Worm (Caenorhabditis elegans) whole organism, L1 larva: Measurements from ENCODE around the gene spig-3.

Experiments used
- C34B4.2 ChIP-seq: sonication (generic microtip); optimal IDR thresholded peaks from 2 replicates; lab custom pipeline; 2017; ENCODE audit warnings: mild to moderate bottlenecking, missing genetic modification characterization, missing compliant biosample characterization
- aha-1 ChIP-seq: fragments of 150-350 bp; optimal IDR thresholded peaks from 2 replicates; lab custom pipeline; 2014; ENCODE audit warnings: missing biosample characterization, missing genetic modification characterization
- aly-2 ChIP-seq: fragments of 150-350 bp; optimal IDR thresholded peaks from 2 replicates; lab custom pipeline; 2014; ENCODE audit warnings: missing biosample characterization, missing genetic modification characterization
- blmp-1 ChIP-seq: fragments of 150-350 bp; optimal IDR thresholded peaks from 2 replicates; lab custom pipeline; 2014; ENCODE audit warnings: missing biosample characterization, missing genetic modification characterization
- ceh-63 ChIP-seq: fragments of 200-800 bp; sonication (Bioruptor generic); optimal IDR thresholded peaks from 2 replicates; lab custom pipeline; 2018; ENCODE audit warnings: mild to moderate bottlenecking, missing genetic modification characterization, missing compliant biosample characterization
- ceh-8 ChIP-seq: fragments of 200-800 bp; sonication (Bioruptor generic); optimal IDR thresholded peaks from 2 replicates; lab custom pipeline; 2018; ENCODE audit warnings: mild to moderate bottlenecking, missing genetic modification characterization, moderate library complexity, missing compliant biosample characterization
- ceh-82 ChIP-seq, 3 experiments: fragments of 150-350 bp in 1 of 3; sonication (generic microtip) in 2 of 3; optimal IDR thresholded peaks; 2 replicates each; lab custom pipeline; 2014 to 2017; ENCODE audit warnings: missing biosample characterization in 3 of 3, missing genetic modification characterization in 3 of 3
- ceh-88 ChIP-seq: fragments of 200-800 bp; sonication (Bioruptor generic); IDR thresholded peaks from 2 replicates; pipeline ENCODE4 v1.3.6; 2022; ENCODE audit warnings: missing genetic modification characterization, missing compliant biosample characterization
- ceh-90 ChIP-seq: sonication (generic microtip); optimal IDR thresholded peaks from 2 replicates; lab custom pipeline; 2016; ENCODE audit warnings: missing genetic modification characterization, missing compliant biosample characterization
- ces-1 ChIP-seq: fragments of 150-350 bp; optimal IDR thresholded peaks from 2 replicates; lab custom pipeline; 2014; ENCODE audit warnings: missing biosample characterization, missing genetic modification reagents, missing genetic modification characterization
- efl-1 ChIP-seq, 4 experiments: fragments of 150-350 bp; optimal IDR thresholded peaks in 3 of 4; peaks in 1 of 4; 1 replicate in 1 of 4; 2 replicates in 3 of 4; lab custom pipeline; 2014; ENCODE audit warnings: missing biosample characterization in 2 of 4, missing genetic modification characterization in 2 of 4, missing genetic modification reagents in 2 of 4
- elt-2 ChIP-seq: sonication (generic microtip); optimal IDR thresholded peaks from 2 replicates; lab custom pipeline; 2016; ENCODE audit warnings: missing genetic modification characterization, mild to moderate bottlenecking, inconsistent platforms, missing compliant biosample characterization, missing genetic modification reagents
- ets-5 ChIP-seq: fragments of 200-800 bp; sonication (Bioruptor generic); IDR thresholded peaks from 2 replicates; pipeline ENCODE4 v1.3.6; 2022; ENCODE audit warnings: missing genetic modification characterization, missing compliant biosample characterization
- fkh-4 ChIP-seq: sonication (generic microtip); optimal IDR thresholded peaks from 2 replicates; lab custom pipeline; 2016; ENCODE audit warnings: missing compliant biosample characterization, missing genetic modification characterization, borderline replicate concordance
- fkh-8 ChIP-seq: sonication (generic microtip); optimal IDR thresholded peaks from 2 replicates; lab custom pipeline; 2016; ENCODE audit warnings: mild to moderate bottlenecking, missing genetic modification characterization, missing compliant biosample characterization
- fos-1 ChIP-seq: fragments of 150-350 bp; optimal IDR thresholded peaks from 2 replicates; lab custom pipeline; 2014; ENCODE audit warnings: missing biosample characterization, missing genetic modification characterization
- grh-1 ChIP-seq: fragments of 200-800 bp; sonication (Bioruptor generic); IDR thresholded peaks from 2 replicates; pipeline ENCODE4 v1.3.6; 2022; ENCODE audit warnings: missing genetic modification reagents, missing genetic modification characterization, missing compliant biosample characterization
- hlh-17 ChIP-seq: fragments of 200-800 bp; sonication (Bioruptor generic); optimal IDR thresholded peaks from 2 replicates; lab custom pipeline; 2018; ENCODE audit warnings: missing genetic modification characterization, mild to moderate bottlenecking, missing compliant biosample characterization, moderate library complexity, borderline replicate concordance
- hpl-2 ChIP-seq: fragments of 150-350 bp; optimal IDR thresholded peaks from 2 replicates; lab custom pipeline; 2014; ENCODE audit warnings: missing biosample characterization, missing genetic modification reagents, missing genetic modification characterization
- jun-1 ChIP-seq: fragments of 150-350 bp; optimal IDR thresholded peaks from 2 replicates; lab custom pipeline; 2014; ENCODE audit warnings: missing biosample characterization, missing genetic modification reagents, missing genetic modification characterization
- lin-13 ChIP-seq: fragments of 150-350 bp; optimal IDR thresholded peaks from 2 replicates; lab custom pipeline; 2014; ENCODE audit warnings: missing biosample characterization, missing genetic modification reagents, missing genetic modification characterization
- lin-35 ChIP-seq, 2 experiments: fragments of 150-350 bp; optimal IDR thresholded peaks; 2 replicates each; lab custom pipeline; 2014; ENCODE audit warnings: missing biosample characterization in 2 of 2, missing genetic modification characterization in 2 of 2, missing genetic modification reagents in 2 of 2
- mef-2 ChIP-seq: fragments of 150-350 bp; optimal IDR thresholded peaks from 2 replicates; lab custom pipeline; 2014; ENCODE audit warnings: missing biosample characterization, missing genetic modification characterization
- mep-1 ChIP-seq: fragments of 150-350 bp; optimal IDR thresholded peaks from 2 replicates; lab custom pipeline; 2014; ENCODE audit warnings: missing biosample characterization, missing genetic modification characterization
- nhr-20 ChIP-seq: sonication (generic microtip); optimal IDR thresholded peaks from 2 replicates; lab custom pipeline; 2016; ENCODE audit warnings: mild to moderate bottlenecking, missing genetic modification characterization, missing compliant biosample characterization
- nhr-237 ChIP-seq: fragments of 150-350 bp; optimal IDR thresholded peaks from 2 replicates; lab custom pipeline; 2014; ENCODE audit warnings: missing biosample characterization, missing genetic modification characterization
- nhr-47 ChIP-seq: sonication (generic microtip); optimal IDR thresholded peaks from 2 replicates; lab custom pipeline; 2016; ENCODE audit warnings: mild to moderate bottlenecking, missing genetic modification characterization, moderate library complexity, missing compliant biosample characterization
- nhr-71 ChIP-seq: sonication (generic microtip); optimal IDR thresholded peaks from 2 replicates; lab custom pipeline; 2016; ENCODE audit warnings: mild to moderate bottlenecking, missing genetic modification characterization, moderate library complexity, missing compliant biosample characterization
- nhr-76 ChIP-seq: sonication (generic microtip); optimal IDR thresholded peaks from 2 replicates; lab custom pipeline; 2017; ENCODE audit warnings: missing biosample characterization, missing genetic modification characterization
- nhr-84 ChIP-seq: sonication (generic microtip); optimal IDR thresholded peaks from 2 replicates; lab custom pipeline; 2017; ENCODE audit warnings: missing biosample characterization, missing genetic modification characterization
- nhr-85 ChIP-seq: sonication (generic microtip); peaks from one replicate; lab custom pipeline; 2016; ENCODE audit warnings: missing genetic modification characterization, inconsistent platforms, missing compliant biosample characterization
- nhr-90 ChIP-seq: sonication (generic microtip); optimal IDR thresholded peaks from 2 replicates; lab custom pipeline; 2016; ENCODE audit warnings: mild to moderate bottlenecking, missing genetic modification characterization, missing compliant biosample characterization; ENCODE audit not compliant: poor library complexity
- pqm-1 ChIP-seq: sonication (generic microtip); optimal IDR thresholded peaks from 3 replicates; lab custom pipeline; 2017; ENCODE audit warnings: missing biosample characterization, missing genetic modification characterization
- rnt-1 ChIP-seq: sonication (generic microtip); optimal IDR thresholded peaks from 2 replicates; lab custom pipeline; 2016; ENCODE audit warnings: mild to moderate bottlenecking, missing genetic modification characterization, moderate library complexity, missing compliant biosample characterization
- skn-1 ChIP-seq: fragments of 150-350 bp; optimal IDR thresholded peaks from 2 replicates; lab custom pipeline; 2014; ENCODE audit warnings: missing biosample characterization, missing genetic modification characterization
- snpc-4 ChIP-seq: fragments of 150-350 bp; optimal IDR thresholded peaks from 2 replicates; lab custom pipeline; 2014; ENCODE audit warnings: missing biosample characterization, missing genetic modification characterization
- sox-4 ChIP-seq: sonication (generic microtip); optimal IDR thresholded peaks from 2 replicates; lab custom pipeline; 2016; ENCODE audit warnings: missing genetic modification characterization, missing compliant biosample characterization
- sup-37 ChIP-seq: fragments of 200-800 bp; sonication (Bioruptor generic); optimal IDR thresholded peaks from 2 replicates; lab custom pipeline; 2018; ENCODE audit warnings: mild to moderate bottlenecking, missing genetic modification characterization, missing compliant biosample characterization
- tbx-2 ChIP-seq: sonication (generic microtip); optimal IDR thresholded peaks from 2 replicates; lab custom pipeline; 2016; ENCODE audit warnings: missing genetic modification characterization, missing compliant biosample characterization
- tlp-1 ChIP-seq: fragments of 150-350 bp; optimal IDR thresholded peaks from 2 replicates; lab custom pipeline; 2014; ENCODE audit warnings: missing biosample characterization, missing genetic modification characterization
- unc-130 ChIP-seq: fragments of 150-350 bp; optimal IDR thresholded peaks from 2 replicates; lab custom pipeline; 2017; ENCODE audit warnings: missing biosample characterization, missing genetic modification characterization, inconsistent platforms
- unc-62 ChIP-seq: fragments of 150-350 bp; optimal IDR thresholded peaks from 2 replicates; lab custom pipeline; 2014; ENCODE audit warnings: missing biosample characterization, missing genetic modification reagents, missing genetic modification characterization
- unc-86 ChIP-seq: sonication (generic microtip); optimal IDR thresholded peaks from 2 replicates; lab custom pipeline; 2016; ENCODE audit warnings: missing genetic modification characterization, missing compliant biosample characterization
- vab-15 ChIP-seq: sonication (generic microtip); optimal IDR thresholded peaks from 2 replicates; lab custom pipeline; 2017; ENCODE audit warnings: missing genotype, mild to moderate bottlenecking, missing genetic modification characterization, missing compliant biosample characterization
- xbp-1 ChIP-seq: sonication (generic microtip); optimal IDR thresholded peaks from 2 replicates; lab custom pipeline; 2016; ENCODE audit warnings: missing genetic modification characterization, missing compliant biosample characterization
- zag-1 ChIP-seq: fragments of 150-350 bp; optimal IDR thresholded peaks from 2 replicates; lab custom pipeline; 2014; ENCODE audit warnings: missing biosample characterization, missing genetic modification characterization
- zip-4 ChIP-seq: fragments of 200-800 bp; sonication (Bioruptor generic); optimal IDR thresholded peaks from 2 replicates; lab custom pipeline; 2018; ENCODE audit warnings: mild to moderate bottlenecking, missing genetic modification characterization, moderate library complexity, missing compliant biosample characterization

spig-3 gene

DNA sequence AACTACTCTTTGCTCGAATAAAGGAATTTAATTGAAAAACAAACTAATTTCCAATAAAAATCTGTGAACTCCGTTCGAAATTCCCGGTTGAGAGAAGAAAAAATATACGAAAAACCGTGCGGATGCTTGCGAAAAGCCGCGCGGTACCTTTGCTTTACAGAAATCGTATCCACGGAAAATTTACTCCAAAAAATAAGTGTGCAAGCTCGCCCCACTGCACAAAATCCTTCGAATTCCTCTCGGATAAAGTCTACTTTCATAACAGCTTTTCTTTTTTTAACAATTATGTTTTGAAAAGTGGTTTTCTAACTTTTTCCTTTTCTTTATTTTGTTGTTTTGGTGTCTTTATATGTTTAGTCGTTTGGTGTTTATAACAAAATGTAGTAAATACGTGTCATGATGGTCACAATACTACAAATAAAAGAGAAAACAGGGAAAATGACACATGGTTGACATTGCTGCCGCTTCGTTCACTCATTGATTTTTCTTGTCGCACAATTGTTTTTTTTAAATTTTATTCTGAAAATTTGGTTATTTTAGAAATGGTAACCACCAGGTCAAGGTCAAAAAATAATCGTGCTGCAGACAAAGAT lies 47.9 kb upstream of the spig-3 start, which contains the start of gene cept-2 (continued):
- no peak for TF ChIP-seq ces-1 (GFP tag; lab: Kevin White, UChicago)
- no peak for TF ChIP-seq nhr-84 (tag; lab: Kevin White, UChicago)
- peak; percentile 37 for TF ChIP-seq mef-2 (tag; lab: Kevin White, UChicago)
- TF ChIP-seq ceh-88 (GFP tag; lab: Robert Waterston, UW): peak; percentile 84
- TF ChIP-seq pqm-1 (tag; lab: Kevin White, UChicago): no peak
- TF ChIP-seq sox-4 (tag; lab: Kevin White, UChicago): peak; percentile 89
- peak; percentile 66 for TF ChIP-seq zag-1 (tag; lab: Kevin White, UChicago)
- TF ChIP-seq grh-1 (GFP tag; lab: Robert Waterston, UW): peak; percentile 83
- peak; percentile 84 for TF ChIP-seq ceh-8 (GFP tag; lab: Kevin White, UChicago)
- TF ChIP-seq zip-4 (GFP tag; lab: Kevin White, UChicago): peak; percentile 66
- TF ChIP-seq nhr-20: peak; percentile 97
- TF ChIP-seq nhr-76 (tag; lab: Kevin White, UChicago): no peak
- peak; percentile 89 for TF ChIP-seq snpc-4 (tag; lab: Kevin White, UChicago)
- peak; percentile 94 for TF ChIP-seq tbx-2
- TF ChIP-seq vab-15 (tag; lab: Kevin White, UChicago): peak; percentile 78
- no peak for TF ChIP-seq ets-5 (GFP tag; lab: Robert Waterston, UW)
- TF ChIP-seq fos-1 (tag; lab: Kevin White, UChicago): peak; percentile 71
- TF ChIP-seq xbp-1 (tag; lab: Kevin White, UChicago): peak; percentile 93
- TF ChIP-seq nhr-85: peak; percentile 96
- TF ChIP-seq lin-13 (GFP tag; lab: Kevin White, UChicago): peak; percentile 96
- TF ChIP-seq elt-2 (tag; lab: Kevin White, UChicago): peak; percentile 46
- TF ChIP-seq nhr-47 (tag; lab: Kevin White, UChicago): peak; percentile 96
- TF ChIP-seq aly-2 (tag; lab: Kevin White, UChicago): peak; percentile 78
- no peak for TF ChIP-seq ceh-63 (GFP tag; lab: Kevin White, UChicago)
- peak; percentile 67 for TF ChIP-seq ceh-90 (tag; lab: Kevin White, UChicago)
- peak; percentile 84 for TF ChIP-seq jun-1 (tag; lab: Kevin White, UChicago)
- TF ChIP-seq unc-130 (tag; lab: Kevin White, UChicago): peak; percentile 66
- peak; percentile 91 for TF ChIP-seq nhr-90
- peak; percentile 95 for TF ChIP-seq skn-1 (tag; lab: Kevin White, UChicago)
- peak; percentile 68 for TF ChIP-seq hpl-2 (GFP tag; lab: Kevin White, UChicago)
- peak; percentile 60 for TF ChIP-seq nhr-237
- TF ChIP-seq sup-37 (GFP tag; lab: Kevin White, UChicago): peak; percentile 33
- TF ChIP-seq hlh-17: no peak
- TF ChIP-seq C34B4.2 (tag; lab: Kevin White, UChicago): no peak
- TF ChIP-seq fkh-8: peak; percentile 95
- TF ChIP-seq nhr-71 (tag; lab: Kevin White, UChicago): peak; percentile 97
- TF ChIP-seq mep-1 (tag; lab: Kevin White, UChicago): peak; percentile 94
- TF ChIP-seq unc-86 (tag; lab: Kevin White, UChicago): peak; percentile 92
- TF ChIP-seq fkh-4 (tag; lab: Kevin White, UChicago): peak; percentile 85
- TF ChIP-seq tlp-1: no peak

DNA sequence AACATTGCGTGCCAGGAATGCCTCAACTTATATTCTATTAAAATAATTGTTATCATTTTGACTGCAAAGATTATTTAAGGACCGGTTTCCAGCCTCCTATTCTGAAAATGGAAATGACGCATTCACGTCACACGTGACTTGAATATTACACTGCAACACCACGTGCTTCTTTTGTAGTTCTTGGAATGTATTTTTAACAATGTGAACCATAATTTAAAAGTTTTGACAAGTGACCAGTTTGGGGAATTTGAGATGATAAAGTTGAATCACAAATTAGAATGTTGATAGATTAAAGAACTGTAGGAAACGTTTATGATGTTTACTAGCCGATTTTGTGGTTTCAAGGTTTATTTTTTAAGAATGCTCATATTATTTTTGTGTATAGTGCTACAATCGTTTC lies 42.2 kb upstream of the spig-3 start, which contains the start of gene F47B8.10:
TSS of gene F47B8.10 (plus strand) at position 301 of the 400 bp plus-strand sequence.
- no peak for TF ChIP-seq elt-2 (tag; lab: Kevin White, UChicago)
- TF ChIP-seq efl-1 (optimal IDR thresholded peaks at IDR 0.05; lab: Kevin White, UChicago): no peak
- TF ChIP-seq efl-1 (GFP tag; optimal IDR thresholded peaks at IDR 0.05 in 1 of 2; lab: Kevin White, UChicago): peak in 1 of 2 experiments; percentile 14
- TF ChIP-seq nhr-71 (tag; lab: Kevin White, UChicago): no peak
- TF ChIP-seq blmp-1 (tag; lab: Kevin White, UChicago): no peak
- no peak for TF ChIP-seq ceh-82 (tag; optimal IDR thresholded peaks at IDR 0.05; lab: Kevin White, UChicago)
- TF ChIP-seq aha-1 (tag; lab: Kevin White, UChicago): no peak
- no peak for TF ChIP-seq unc-62
- TF ChIP-seq rnt-1: no peak
- TF ChIP-seq skn-1 (tag; lab: Kevin White, UChicago): no peak
- no peak for TF ChIP-seq zip-4 (GFP tag; lab: Kevin White, UChicago)
- TF ChIP-seq lin-35 (GFP tag; optimal IDR thresholded peaks at IDR 0.05; lab: Kevin White, UChicago): peak in 1 of 2 experiments; percentile 34
